Fruit fly (Drosophila melanogaster) whole organism, wandering third instar larva: ENCODE measurements around the gene Jhbp1.

ENCODE experiments used
- Dfd ChIP-seq: fragments of >200 bp; optimal IDR thresholded peaks from 2 replicates; lab custom pipeline; 2017; ENCODE audit warnings: missing biosample characterization, missing genetic modification characterization
- Dif ChIP-seq: fragments of 200-275, 200-300 bp; sonication (Bioruptor generic); optimal IDR thresholded peaks from 2 replicates; lab custom pipeline; 2018; ENCODE audit warnings: missing biosample characterization, missing genetic modification characterization; ENCODE audit not compliant: partially characterized antibody
- Hnf4 ChIP-seq: fragments of 200-800 bp; sonication (Bioruptor generic); optimal IDR thresholded peaks from 2 replicates; lab custom pipeline; 2016; ENCODE audit warnings: missing biosample characterization, mild to moderate bottlenecking, missing genetic modification characterization
- Hr78 ChIP-seq: fragments of >200 bp; optimal IDR thresholded peaks from 2 replicates; lab custom pipeline; 2017; ENCODE audit warnings: missing biosample characterization, missing genetic modification characterization
- Vsx2 ChIP-seq: fragments of 200-300, 225-300 bp; sonication (Bioruptor generic); optimal IDR thresholded peaks from 2 replicates; lab custom pipeline; 2018; ENCODE audit warnings: missing biosample characterization, missing genetic modification characterization; ENCODE audit not compliant: partially characterized antibody
- jim ChIP-seq: fragments of 175-275, 200-325 bp; sonication (Bioruptor generic); optimal IDR thresholded peaks from 2 replicates; lab custom pipeline; 2016; ENCODE audit warnings: missing biosample characterization, mild to moderate bottlenecking, missing genetic modification characterization
- lola ChIP-seq: fragments of >200 bp; optimal IDR thresholded peaks from 2 replicates; lab custom pipeline; 2017; ENCODE audit warnings: missing biosample characterization, missing genetic modification characterization
- psq ChIP-seq: fragments of 200-800 bp; sonication (Bioruptor generic); optimal IDR thresholded peaks from 3 replicates; lab custom pipeline; 2017; ENCODE audit warnings: missing biosample characterization, mild to moderate bottlenecking, missing genetic modification characterization, moderate library complexity

DNA sequence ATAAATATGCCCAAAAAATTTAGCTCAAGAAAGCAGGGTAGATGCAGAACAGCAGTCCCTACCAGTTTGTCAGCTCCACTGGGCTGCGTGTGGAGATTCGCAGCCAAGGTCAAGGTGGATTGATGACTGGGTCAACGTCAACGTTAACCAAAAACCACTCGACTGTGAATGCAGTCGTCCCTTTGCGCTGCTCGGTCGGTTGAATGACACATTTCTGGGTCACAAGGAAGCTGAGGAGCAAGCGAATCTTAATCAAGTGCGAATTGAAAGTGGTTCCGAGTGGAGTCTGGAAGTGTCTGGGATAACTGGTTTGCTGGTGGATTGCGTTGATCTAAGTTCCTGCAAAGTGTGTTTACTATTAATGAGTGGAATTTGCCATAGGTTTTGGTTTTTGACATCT lies 1.9 kb upstream of the Jhbp1 start:
- TF ChIP-seq lola (GFP tag; lab: Kevin White, UChicago) (no peak), psq (GFP tag; lab: Kevin White, UChicago) (no peak), jim (GFP tag; lab: Kevin White, UChicago) (no peak), Hr78 (GFP tag; lab: Kevin White, UChicago) (no peak), Dfd (no peak), Dif (no peak), Vsx2 (GFP tag; lab: Kevin White, UChicago) (no peak), Hnf4 (GFP tag; lab: Kevin White, UChicago) (no peak)
